Worm (Caenorhabditis elegans) whole organism, L1 larva: ENCODE measurements around the gene F02C12.1.
A peak's percentile ranks its signal among the peaks of the same experiment; 100 is the strongest.

Source experiments
- C04F5.9 ChIP-seq: sonication (generic microtip); optimal IDR thresholded peaks from 2 replicates; lab custom pipeline; 2016; ENCODE audit warnings: missing genetic modification characterization, missing compliant biosample characterization
- C16A3.4 ChIP-seq: fragments of 150-350 bp; optimal IDR thresholded peaks from 2 replicates; lab custom pipeline; 2014; ENCODE audit warnings: missing biosample characterization, missing genetic modification characterization
- C34B4.2 ChIP-seq: sonication (generic microtip); optimal IDR thresholded peaks from 2 replicates; lab custom pipeline; 2017; ENCODE audit warnings: mild to moderate bottlenecking, missing genetic modification characterization, missing compliant biosample characterization
- aha-1 ChIP-seq: fragments of 150-350 bp; optimal IDR thresholded peaks from 2 replicates; lab custom pipeline; 2014; ENCODE audit warnings: missing biosample characterization, missing genetic modification characterization
- alr-1 ChIP-seq: fragments of 200-800 bp; sonication (Bioruptor generic); optimal IDR thresholded peaks from 2 replicates; lab custom pipeline; 2018; ENCODE audit warnings: borderline replicate concordance, mild to moderate bottlenecking, missing genetic modification characterization, missing compliant biosample characterization
- aly-2 ChIP-seq: fragments of 150-350 bp; optimal IDR thresholded peaks from 2 replicates; lab custom pipeline; 2014; ENCODE audit warnings: missing biosample characterization, missing genetic modification characterization
- ama-1 ChIP-seq: fragments of 150-350 bp; optimal IDR thresholded peaks from 2 replicates; lab custom pipeline; 2014
- blmp-1 ChIP-seq: fragments of 150-350 bp; optimal IDR thresholded peaks from 2 replicates; lab custom pipeline; 2014; ENCODE audit warnings: missing biosample characterization, missing genetic modification characterization
- dsc-1 ChIP-seq: sonication (generic microtip); optimal IDR thresholded peaks from 2 replicates; lab custom pipeline; 2016; ENCODE audit warnings: mild to moderate bottlenecking, missing genetic modification characterization, missing compliant biosample characterization
- efl-1 ChIP-seq, 4 experiments: fragments of 150-350 bp; optimal IDR thresholded peaks in 3 of 4; peaks in 1 of 4; 1 replicate in 1 of 4; 2 replicates in 3 of 4; lab custom pipeline; 2014; ENCODE audit warnings: missing biosample characterization in 2 of 4, missing genetic modification characterization in 2 of 4, missing genetic modification reagents in 2 of 4
- efl-3 ChIP-seq: fragments of 200-800 bp; sonication (Bioruptor generic); optimal IDR thresholded peaks from 2 replicates; lab custom pipeline; 2018; ENCODE audit warnings: mild to moderate bottlenecking, missing genetic modification characterization, missing compliant biosample characterization
- elt-2 ChIP-seq: sonication (generic microtip); optimal IDR thresholded peaks from 2 replicates; lab custom pipeline; 2016; ENCODE audit warnings: missing genetic modification characterization, mild to moderate bottlenecking, inconsistent platforms, missing compliant biosample characterization, missing genetic modification reagents
- elt-3 ChIP-seq, 6 experiments: fragments of 150-350 bp in 1 of 6; sonication (generic microtip); optimal IDR thresholded peaks; 2 replicates each; lab custom pipeline; 2017 to 2018; ENCODE audit warnings: missing biosample characterization in 6 of 6, missing genetic modification characterization in 6 of 6, inconsistent platforms in 1 of 6
- irx-1 ChIP-seq: sonication (generic microtip); optimal IDR thresholded peaks from 2 replicates; lab custom pipeline; 2016; ENCODE audit warnings: missing genetic modification characterization, missing compliant biosample characterization
- isw-1 ChIP-seq: fragments of 200-800 bp; sonication (Bioruptor generic); IDR thresholded peaks from 2 replicates; pipeline ENCODE4 v1.3.6; 2022; ENCODE audit warnings: missing genetic modification characterization, missing compliant biosample characterization
- jun-1 ChIP-seq: fragments of 150-350 bp; optimal IDR thresholded peaks from 2 replicates; lab custom pipeline; 2014; ENCODE audit warnings: missing biosample characterization, missing genetic modification reagents, missing genetic modification characterization
- lin-13 ChIP-seq: fragments of 150-350 bp; optimal IDR thresholded peaks from 2 replicates; lab custom pipeline; 2014; ENCODE audit warnings: missing biosample characterization, missing genetic modification reagents, missing genetic modification characterization
- lin-15B ChIP-seq: fragments of 150-350 bp; sonication (generic microtip); optimal IDR thresholded peaks from 3 replicates; lab custom pipeline; 2014; ENCODE audit warnings: missing biosample characterization, missing genetic modification characterization
- lin-39 ChIP-seq: fragments of 150-350 bp; optimal IDR thresholded peaks from 2 replicates; lab custom pipeline; 2014; ENCODE audit warnings: missing biosample characterization, missing genetic modification reagents, missing genetic modification characterization
- lir-3 ChIP-seq: sonication (generic microtip); optimal IDR thresholded peaks from 2 replicates; lab custom pipeline; 2016; ENCODE audit warnings: mild to moderate bottlenecking, missing genetic modification characterization, moderate library complexity, missing compliant biosample characterization; ENCODE audit not compliant: poor library complexity
- mep-1 ChIP-seq: fragments of 150-350 bp; optimal IDR thresholded peaks from 2 replicates; lab custom pipeline; 2014; ENCODE audit warnings: missing biosample characterization, missing genetic modification characterization
- nhr-19 ChIP-seq: fragments of 200-800 bp; sonication (Bioruptor generic); conservative IDR thresholded peaks from 2 replicates; pipeline ENCODE4 v1.3.6; 2022; ENCODE audit warnings: missing genetic modification characterization, missing compliant biosample characterization
- nhr-20 ChIP-seq: sonication (generic microtip); optimal IDR thresholded peaks from 2 replicates; lab custom pipeline; 2016; ENCODE audit warnings: mild to moderate bottlenecking, missing genetic modification characterization, missing compliant biosample characterization
- nhr-47 ChIP-seq: sonication (generic microtip); optimal IDR thresholded peaks from 2 replicates; lab custom pipeline; 2016; ENCODE audit warnings: mild to moderate bottlenecking, missing genetic modification characterization, moderate library complexity, missing compliant biosample characterization
- nhr-71 ChIP-seq: sonication (generic microtip); optimal IDR thresholded peaks from 2 replicates; lab custom pipeline; 2016; ENCODE audit warnings: mild to moderate bottlenecking, missing genetic modification characterization, moderate library complexity, missing compliant biosample characterization
- nhr-77 ChIP-seq: fragments of 150-350 bp; optimal IDR thresholded peaks from 2 replicates; lab custom pipeline; 2014; ENCODE audit warnings: missing biosample characterization, missing genetic modification characterization
- nhr-85 ChIP-seq: sonication (generic microtip); peaks from one replicate; lab custom pipeline; 2016; ENCODE audit warnings: missing genetic modification characterization, inconsistent platforms, missing compliant biosample characterization
- pag-3 ChIP-seq: sonication (generic microtip); optimal IDR thresholded peaks from 2 replicates; lab custom pipeline; 2017; ENCODE audit warnings: missing genetic modification characterization, mild to moderate bottlenecking, missing compliant biosample characterization, antibody characterized with exemption, borderline replicate concordance; ENCODE audit not compliant: insufficient read depth
- pax-3 ChIP-seq: fragments of 200-800 bp; sonication (Bioruptor generic); optimal IDR thresholded peaks from 2 replicates; lab custom pipeline; 2018; ENCODE audit warnings: mild to moderate bottlenecking, missing genetic modification characterization, moderate library complexity, missing compliant biosample characterization
- pqm-1 ChIP-seq: sonication (generic microtip); optimal IDR thresholded peaks from 3 replicates; lab custom pipeline; 2017; ENCODE audit warnings: missing biosample characterization, missing genetic modification characterization
- rnt-1 ChIP-seq: sonication (generic microtip); optimal IDR thresholded peaks from 2 replicates; lab custom pipeline; 2016; ENCODE audit warnings: mild to moderate bottlenecking, missing genetic modification characterization, moderate library complexity, missing compliant biosample characterization
- skn-1 ChIP-seq: fragments of 150-350 bp; optimal IDR thresholded peaks from 2 replicates; lab custom pipeline; 2014; ENCODE audit warnings: missing biosample characterization, missing genetic modification characterization
- snpc-4 ChIP-seq: fragments of 150-350 bp; optimal IDR thresholded peaks from 2 replicates; lab custom pipeline; 2014; ENCODE audit warnings: missing biosample characterization, missing genetic modification characterization
- snu-23 ChIP-seq: sonication (generic microtip); optimal IDR thresholded peaks from 2 replicates; lab custom pipeline; 2016; ENCODE audit warnings: missing genetic modification characterization, missing compliant biosample characterization
- sup-37 ChIP-seq: fragments of 200-800 bp; sonication (Bioruptor generic); optimal IDR thresholded peaks from 2 replicates; lab custom pipeline; 2018; ENCODE audit warnings: mild to moderate bottlenecking, missing genetic modification characterization, missing compliant biosample characterization
- tbx-2 ChIP-seq: sonication (generic microtip); optimal IDR thresholded peaks from 2 replicates; lab custom pipeline; 2016; ENCODE audit warnings: missing genetic modification characterization, missing compliant biosample characterization
- unc-30 ChIP-seq: sonication (generic microtip); optimal IDR thresholded peaks from 2 replicates; lab custom pipeline; 2017; ENCODE audit warnings: missing biosample characterization, missing genetic modification characterization
- unc-62 ChIP-seq: fragments of 150-350 bp; optimal IDR thresholded peaks from 2 replicates; lab custom pipeline; 2014; ENCODE audit warnings: missing biosample characterization, missing genetic modification reagents, missing genetic modification characterization
- unc-98 ChIP-seq: fragments of 200-800 bp; sonication (Bioruptor generic); IDR thresholded peaks from 2 replicates; pipeline ENCODE4 v1.3.6; 2022; ENCODE audit warnings: missing genetic modification characterization, missing compliant biosample characterization
- vab-15 ChIP-seq: sonication (generic microtip); optimal IDR thresholded peaks from 2 replicates; lab custom pipeline; 2017; ENCODE audit warnings: missing genotype, mild to moderate bottlenecking, missing genetic modification characterization, missing compliant biosample characterization
- xbp-1 ChIP-seq: sonication (generic microtip); optimal IDR thresholded peaks from 2 replicates; lab custom pipeline; 2016; ENCODE audit warnings: missing genetic modification characterization, missing compliant biosample characterization
- zag-1 ChIP-seq: fragments of 150-350 bp; optimal IDR thresholded peaks from 2 replicates; lab custom pipeline; 2014; ENCODE audit warnings: missing biosample characterization, missing genetic modification characterization
- ztf-4 ChIP-seq: fragments of 150-350 bp; optimal IDR thresholded peaks from 2 replicates; lab custom pipeline; 2014; ENCODE audit warnings: missing biosample characterization, missing genetic modification characterization

Gene F02C12.1

ce11 chrX:13356469-13356868 is 45.4 kb upstream of the F02C12.1 start (continued):
- no peak for TF ChIP-seq lin-15B (tag; lab: Kevin White, UChicago)
- peak; percentile 77 for TF ChIP-seq elt-2 (tag; lab: Kevin White, UChicago)
- TF ChIP-seq blmp-1 (tag; lab: Kevin White, UChicago), result peak; percentile 92
- no peak for TF ChIP-seq isw-1 (GFP tag; lab: Robert Waterston, UW)
- TF ChIP-seq nhr-20 (tag; lab: Kevin White, UChicago), result peak; percentile 95
- peak; percentile 62 for TF ChIP-seq mep-1 (tag; lab: Kevin White, UChicago)
- peak; percentile 72 for TF ChIP-seq jun-1 (tag; lab: Kevin White, UChicago)
- TF ChIP-seq nhr-19 (GFP tag; lab: Robert Waterston, UW), result peak; percentile 91
- peak in 1 of 2 experiments; percentile 10 for TF ChIP-seq efl-1 (optimal IDR thresholded peaks at IDR 0.05; lab: Kevin White, UChicago)
- TF ChIP-seq efl-1 (GFP tag; optimal IDR thresholded peaks at IDR 0.05 in 1 of 2; lab: Kevin White, UChicago), result no peak
- TF ChIP-seq snu-23 (GFP tag; lab: Kevin White, UChicago), result peak; percentile 80
- TF ChIP-seq nhr-77 (tag; lab: Kevin White, UChicago), result peak; percentile 38
- TF ChIP-seq skn-1 (tag; lab: Kevin White, UChicago), result peak; percentile 23
- no peak for TF ChIP-seq aha-1 (tag; lab: Kevin White, UChicago)
- TF ChIP-seq lin-39 (tag; lab: Kevin White, UChicago), result peak; percentile 58
- TF ChIP-seq rnt-1 (tag; lab: Kevin White, UChicago), result peak; percentile 69
- TF ChIP-seq elt-3 (tag; optimal IDR thresholded peaks at IDR 0.05; lab: Kevin White, UChicago), result peak in 4 of 6 experiments; percentile 2 to 91 (median 64)
- TF ChIP-seq alr-1 (tag; lab: Kevin White, UChicago), result no peak
- peak; percentile 99 for TF ChIP-seq nhr-85 (tag; lab: Kevin White, UChicago)
- peak; percentile 39 for TF ChIP-seq pag-3
- peak; percentile 23 for TF ChIP-seq C16A3.4 (tag; lab: Kevin White, UChicago)
- peak; percentile 88 for TF ChIP-seq tbx-2 (tag; lab: Kevin White, UChicago)
- TF ChIP-seq lin-13 (GFP tag; lab: Kevin White, UChicago), result peak; percentile 38
- TF ChIP-seq irx-1 (tag; lab: Kevin White, UChicago), result peak; percentile 10
- TF ChIP-seq xbp-1, result peak; percentile 4
- TF ChIP-seq, all 84 proteins: peak for 34

DNA sequence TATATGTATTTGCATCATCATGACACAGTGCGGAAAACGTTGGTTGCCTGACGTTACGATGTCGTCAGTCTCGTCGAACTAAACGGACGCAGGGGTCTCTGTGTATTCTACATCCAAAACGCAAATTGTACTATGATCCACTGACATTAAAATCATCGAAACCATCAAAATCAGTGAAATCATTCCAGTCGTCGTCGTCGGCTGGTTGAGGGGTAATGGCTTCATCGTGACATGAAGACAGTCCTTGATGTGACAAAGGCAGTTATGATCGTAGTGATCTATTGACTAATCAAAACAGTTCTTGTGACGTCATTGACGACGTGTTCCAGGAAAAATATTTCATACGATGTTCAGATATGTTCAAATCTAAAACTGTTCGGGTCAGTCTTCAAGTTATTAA is 44.2 kb upstream of the F02C12.1 start:
- TF ChIP-seq lin-15B (tag; lab: Kevin White, UChicago), result no peak
- no peak for TF ChIP-seq ztf-4
- no peak for TF ChIP-seq aly-2
- TF ChIP-seq unc-98 (GFP tag; lab: Robert Waterston, UW), result no peak
- peak; percentile 84 for TF ChIP-seq blmp-1 (tag; lab: Kevin White, UChicago)
- no peak for TF ChIP-seq jun-1 (tag; lab: Kevin White, UChicago)
- peak; percentile 42 for TF ChIP-seq nhr-20 (tag; lab: Kevin White, UChicago)
- no peak for TF ChIP-seq unc-30 (tag; lab: Kevin White, UChicago)
- no peak for TF ChIP-seq pag-3
- no peak for TF ChIP-seq vab-15 (tag; lab: Kevin White, UChicago)
- TF ChIP-seq sup-37, result no peak
- no peak for TF ChIP-seq C34B4.2
- no peak for TF ChIP-seq alr-1 (tag; lab: Kevin White, UChicago)
- no peak for TF ChIP-seq dsc-1 (tag; lab: Kevin White, UChicago)
- no peak for TF ChIP-seq xbp-1
- no peak for TF ChIP-seq efl-3 (GFP tag; lab: Kevin White, UChicago)
- TF ChIP-seq snu-23 (GFP tag; lab: Kevin White, UChicago), result peak; percentile 33
- TF ChIP-seq pqm-1 (tag; lab: Kevin White, UChicago), result no peak
- no peak for TF ChIP-seq zag-1 (tag; lab: Kevin White, UChicago)
- TF ChIP-seq ama-1 (lab: Kevin White, UChicago), result no peak
- TF ChIP-seq snpc-4 (tag; lab: Kevin White, UChicago), result no peak
- no peak for TF ChIP-seq C04F5.9 (tag; lab: Kevin White, UChicago)
- TF ChIP-seq nhr-71 (tag; lab: Kevin White, UChicago), result peak; percentile 20
- no peak for TF ChIP-seq unc-62 (GFP tag; lab: Kevin White, UChicago)
- peak; percentile 33 for TF ChIP-seq nhr-19 (GFP tag; lab: Robert Waterston, UW)
- no peak for TF ChIP-seq lin-13 (GFP tag; lab: Kevin White, UChicago)
- no peak for TF ChIP-seq lir-3 (tag; lab: Kevin White, UChicago)
- no peak for TF ChIP-seq nhr-47
- TF ChIP-seq pax-3 (tag; lab: Kevin White, UChicago), result no peak
- no peak for TF ChIP-seq elt-3 (tag; optimal IDR thresholded peaks at IDR 0.05; lab: Kevin White, UChicago)
- peak; percentile 56 for TF ChIP-seq nhr-85 (tag; lab: Kevin White, UChicago)
- TF ChIP-seq rnt-1 (tag; lab: Kevin White, UChicago), result no peak
